Fruit fly (Drosophila melanogaster): ENCODE results near the gene CG5860.

The CG5860 gene

dm6 chr3R:17400102-17400501, 9.3 kb upstream of the CG5860 start:
- TF ChIP-seq Dll (optimal IDR thresholded peaks at IDR 0.05): no peak

- TF ChIP-seq Dll (optimal IDR thresholded peaks at IDR 0.05): no peak
- TF ChIP-seq EcR (GFP tag; optimal IDR thresholded peaks at IDR 0.05): no peak
- TF ChIP-seq pan (optimal IDR thresholded peaks at IDR 0.05): no peak
- TF ChIP-seq psq (optimal IDR thresholded peaks at IDR 0.05): no peak
- no peak for TF ChIP-seq CG8478 (optimal IDR thresholded peaks at IDR 0.05)
- TF ChIP-seq usp (GFP tag; optimal IDR thresholded peaks at IDR 0.05): no peak
Measured at dm6 chr3R:17400675-17401118, 8.7 kb upstream of the CG5860 start.

dm6 chr3R:17401289-17401752, 8.1 kb upstream of the CG5860 start:
- TF ChIP-seq EcR (GFP tag; optimal IDR thresholded peaks at IDR 0.05): no peak
- TF ChIP-seq usp (GFP tag; optimal IDR thresholded peaks at IDR 0.05): no peak
- TF ChIP-seq pan (optimal IDR thresholded peaks at IDR 0.05): no peak
- no peak for TF ChIP-seq psq (optimal IDR thresholded peaks at IDR 0.05)
- TF ChIP-seq Dll (optimal IDR thresholded peaks at IDR 0.05): no peak
- TF ChIP-seq CG8478 (optimal IDR thresholded peaks at IDR 0.05): no peak

dm6 chr3R:17402434-17402833, 7.0 kb upstream of the CG5860 start, which contains the start of gene Sur-8:
Gene Sur-8 (minus strand): TSS chr3R:17402515.
- TF ChIP-seq usp (GFP tag; optimal IDR thresholded peaks at IDR 0.05) (no peak), pan (optimal IDR thresholded peaks at IDR 0.05) (no peak), EcR (GFP tag; optimal IDR thresholded peaks at IDR 0.05) (no peak), Dll (optimal IDR thresholded peaks at IDR 0.05) (no peak)

- no peak for TF ChIP-seq pan (optimal IDR thresholded peaks at IDR 0.05)
- no peak for TF ChIP-seq CG8478 (optimal IDR thresholded peaks at IDR 0.05)
- TF ChIP-seq psq (optimal IDR thresholded peaks at IDR 0.05): no peak
- TF ChIP-seq usp (GFP tag; optimal IDR thresholded peaks at IDR 0.05): no peak
- TF ChIP-seq Dll (optimal IDR thresholded peaks at IDR 0.05): no peak
- no peak for TF ChIP-seq EcR (GFP tag; optimal IDR thresholded peaks at IDR 0.05)
Measured at dm6 chr3R:17403188-17403587, 6.2 kb upstream of the CG5860 start, which contains the start of gene CG34279. Gene CG34279 (minus strand): TSS chr3R:17403288.

dm6 chr3R:17403618-17404017, 5.8 kb upstream of the CG5860 start, which contains the start of gene CG34280:
Gene CG34280 (minus strand): TSS chr3R:17403718.
- no peak for TF ChIP-seq CG8478 (optimal IDR thresholded peaks at IDR 0.05)
- no peak for TF ChIP-seq psq (optimal IDR thresholded peaks at IDR 0.05)
- no peak for TF ChIP-seq usp (GFP tag; optimal IDR thresholded peaks at IDR 0.05)
- TF ChIP-seq EcR (GFP tag; optimal IDR thresholded peaks at IDR 0.05): no peak
- no peak for TF ChIP-seq pan (optimal IDR thresholded peaks at IDR 0.05)
- no peak for TF ChIP-seq Dll (optimal IDR thresholded peaks at IDR 0.05)

- TF ChIP-seq usp (GFP tag; optimal IDR thresholded peaks at IDR 0.05) (no peak), Dll (optimal IDR thresholded peaks at IDR 0.05) (no peak), EcR (GFP tag; optimal IDR thresholded peaks at IDR 0.05) (no peak), psq (optimal IDR thresholded peaks at IDR 0.05) (no peak), CG8478 (optimal IDR thresholded peaks at IDR 0.05) (no peak), pan (optimal IDR thresholded peaks at IDR 0.05) (no peak)
Measured at dm6 chr3R:17404155-17404554, 5.3 kb upstream of the CG5860 start.

- TF ChIP-seq psq (optimal IDR thresholded peaks at IDR 0.05) (no peak), pan (optimal IDR thresholded peaks at IDR 0.05) (no peak), EcR (GFP tag; optimal IDR thresholded peaks at IDR 0.05) (no peak), CG8478 (optimal IDR thresholded peaks at IDR 0.05) (no peak), Dll (optimal IDR thresholded peaks at IDR 0.05) (no peak), usp (GFP tag; optimal IDR thresholded peaks at IDR 0.05) (no peak)
Measured at dm6 chr3R:17405009-17405408, 4.4 kb upstream of the CG5860 start, which contains the start of gene CG42823. Gene CG42823 (minus strand): TSS chr3R:17405109.

dm6 chr3R:17406411-17406810, 3.0 kb upstream of the CG5860 start, which contains the start of the genes CG42824 and CG42798:
Gene CG42824 (minus strand): TSS chr3R:17406511.
Gene CG42798 (plus strand): TSS chr3R:17406678.
- no peak for TF ChIP-seq EcR (GFP tag; optimal IDR thresholded peaks at IDR 0.05)
- TF ChIP-seq pan (optimal IDR thresholded peaks at IDR 0.05): no peak
- no peak for TF ChIP-seq CG8478 (optimal IDR thresholded peaks at IDR 0.05)
- TF ChIP-seq psq (optimal IDR thresholded peaks at IDR 0.05): no peak
- TF ChIP-seq Dll (optimal IDR thresholded peaks at IDR 0.05): no peak
- TF ChIP-seq usp (GFP tag; optimal IDR thresholded peaks at IDR 0.05): no peak

- no peak for TF ChIP-seq psq (optimal IDR thresholded peaks at IDR 0.05)
Measured at dm6 chr3R:17407576-17407975, 1.8 kb upstream of the CG5860 start, which contains the start of gene CG17283. Gene CG17283 (plus strand): TSS chr3R:17407876.

- no peak for TF ChIP-seq Dll (optimal IDR thresholded peaks at IDR 0.05)
Measured at dm6 chr3R:17410808-17411207, 1.4 kb downstream of the CG5860 start, which contains the start of gene CG5863. Gene CG5863 (plus strand): TSS chr3R:17411108.

dm6 chr3R:17412458-17413127, 3.2 kb downstream of the CG5860 start, which contains the start of gene CG42821:
Gene CG42821 (plus strand): TSS chr3R:17413077.
- TF ChIP-seq Dll (optimal IDR thresholded peaks at IDR 0.05) (no peak), CG8478 (optimal IDR thresholded peaks at IDR 0.05) (no peak), EcR (GFP tag; optimal IDR thresholded peaks at IDR 0.05) (no peak), pan (optimal IDR thresholded peaks at IDR 0.05) (no peak), psq (optimal IDR thresholded peaks at IDR 0.05) (no peak)

- no peak for TF ChIP-seq pan (optimal IDR thresholded peaks at IDR 0.05)
- no peak for TF ChIP-seq CG8478 (optimal IDR thresholded peaks at IDR 0.05)
- no peak for TF ChIP-seq usp (GFP tag; optimal IDR thresholded peaks at IDR 0.05)
- TF ChIP-seq Dll (optimal IDR thresholded peaks at IDR 0.05): no peak
- TF ChIP-seq EcR (GFP tag; optimal IDR thresholded peaks at IDR 0.05): no peak
- no peak for TF ChIP-seq psq (optimal IDR thresholded peaks at IDR 0.05)
Measured at dm6 chr3R:17413601-17414000, 4.2 kb downstream of the CG5860 start, which contains the start of gene CG42822. Gene CG42822 (plus strand): TSS chr3R:17413901.

Data from whole organism.